Fruit fly (Drosophila melanogaster) whole organism, adult: ENCODE measurements around the gene CG5885.

ENCODE experiments used
- CG12768 ChIP-seq: fragments of 200-800 bp; sonication (Bioruptor generic); optimal IDR thresholded peaks from 2 replicates; lab custom pipeline; 2017; ENCODE audit warnings: missing biosample characterization, missing genetic modification characterization, mild to moderate bottlenecking, moderate library complexity, missing genetic modification reagents
- CG33017 ChIP-seq: fragments of 200-800 bp; sonication (Bioruptor generic); optimal IDR thresholded peaks from 2 replicates; lab custom pipeline; 2018; ENCODE audit warnings: missing biosample characterization, mild to moderate bottlenecking, missing genetic modification characterization, moderate library complexity
- CG5204 ChIP-seq: fragments of 200-800 bp; sonication (Bioruptor generic); optimal IDR thresholded peaks from 2 replicates; lab custom pipeline; 2016; ENCODE audit warnings: missing biosample characterization, missing genetic modification characterization
- CG7045 ChIP-seq: fragments of 200-800 bp; sonication (Bioruptor generic); optimal IDR thresholded peaks from 2 replicates; lab custom pipeline; 2017; ENCODE audit warnings: missing biosample characterization, mild to moderate bottlenecking, missing genetic modification characterization
- Hr96 ChIP-seq: fragments of 200-800 bp; sonication (Bioruptor generic); optimal IDR thresholded peaks from 2 replicates; lab custom pipeline; 2016; ENCODE audit warnings: missing biosample characterization, missing genetic modification characterization
- cnc ChIP-seq, 2 experiments: fragments of >200 bp; optimal IDR thresholded peaks; 2 replicates each; lab custom pipeline; 2017
- tj ChIP-seq: fragments of 200-800 bp; sonication (Bioruptor generic); optimal IDR thresholded peaks from 3 replicates; lab custom pipeline; 2017; ENCODE audit warnings: missing biosample characterization, mild to moderate bottlenecking, missing genetic modification characterization, moderate library complexity
- toe ChIP-seq: fragments of 200-800 bp; sonication (Bioruptor generic); optimal IDR thresholded peaks from 2 replicates; lab custom pipeline; 2016; ENCODE audit warnings: missing biosample characterization, missing genetic modification characterization

The CG5885 gene

dm6 chr2L:9882393-9882971 lies 35.6 kb downstream of the CG5885 start:
- TF ChIP-seq CG5204 = no peak
- TF ChIP-seq toe (GFP tag; lab: Kevin White, UChicago) = no peak
- TF ChIP-seq tj (GFP tag; lab: Kevin White, UChicago) = no peak
- TF ChIP-seq CG12768 (GFP tag; lab: Kevin White, UChicago) = no peak
- no peak for TF ChIP-seq CG7045 (GFP tag; lab: Kevin White, UChicago)
- TF ChIP-seq cnc (optimal IDR thresholded peaks at IDR 0.05; lab: Kevin White, UChicago) = no peak
- no peak for TF ChIP-seq CG33017 (tag; lab: Kevin White, UChicago)
- TF ChIP-seq Hr96 = no peak
